Fruit fly (Drosophila melanogaster) whole organism, adult: ENCODE results near the gene RpL36A.

Experiments
- CG11617 ChIP-seq: fragments of 200-800 bp; sonication (Bioruptor generic); optimal IDR thresholded peaks from 2 replicates; lab custom pipeline; 2017; ENCODE audit warnings: mild to moderate bottlenecking, missing biosample characterization, missing genetic modification reagents, missing genetic modification characterization
- CG12768 ChIP-seq: fragments of 200-800 bp; sonication (Bioruptor generic); optimal IDR thresholded peaks from 2 replicates; lab custom pipeline; 2017; ENCODE audit warnings: missing biosample characterization, missing genetic modification characterization, mild to moderate bottlenecking, moderate library complexity, missing genetic modification reagents
- CG5204 ChIP-seq: fragments of 200-800 bp; sonication (Bioruptor generic); optimal IDR thresholded peaks from 2 replicates; lab custom pipeline; 2016; ENCODE audit warnings: missing biosample characterization, missing genetic modification characterization
- CG7101 ChIP-seq: fragments of 200-800 bp; sonication (Bioruptor generic); optimal IDR thresholded peaks from 2 replicates; lab custom pipeline; 2018; ENCODE audit warnings: missing biosample characterization, mild to moderate bottlenecking, missing genetic modification characterization, moderate library complexity
- cic ChIP-seq: fragments of 200-800 bp; sonication (Bioruptor generic); optimal IDR thresholded peaks from 2 replicates; lab custom pipeline; 2017; ENCODE audit warnings: missing biosample characterization, mild to moderate bottlenecking, missing genetic modification characterization, moderate library complexity
- kay ChIP-seq: fragments of 200-800 bp; sonication (Bioruptor generic); peaks from one replicate; lab custom pipeline; 2016; ENCODE audit warnings: missing biosample characterization, missing genetic modification characterization, borderline replicate concordance
- ovo ChIP-seq: fragments of 200-800 bp; sonication (Bioruptor generic); optimal IDR thresholded peaks from 2 replicates; lab custom pipeline; 2016; ENCODE audit warnings: missing biosample characterization, missing genetic modification characterization
- pad ChIP-seq: fragments of 200-800 bp; sonication (Bioruptor generic); optimal IDR thresholded peaks from 3 replicates; lab custom pipeline; 2017; ENCODE audit warnings: missing biosample characterization, missing genetic modification characterization, mild to moderate bottlenecking, moderate library complexity, missing genetic modification reagents
- toe ChIP-seq: fragments of 200-800 bp; sonication (Bioruptor generic); optimal IDR thresholded peaks from 2 replicates; lab custom pipeline; 2016; ENCODE audit warnings: missing biosample characterization, missing genetic modification characterization

DNA sequence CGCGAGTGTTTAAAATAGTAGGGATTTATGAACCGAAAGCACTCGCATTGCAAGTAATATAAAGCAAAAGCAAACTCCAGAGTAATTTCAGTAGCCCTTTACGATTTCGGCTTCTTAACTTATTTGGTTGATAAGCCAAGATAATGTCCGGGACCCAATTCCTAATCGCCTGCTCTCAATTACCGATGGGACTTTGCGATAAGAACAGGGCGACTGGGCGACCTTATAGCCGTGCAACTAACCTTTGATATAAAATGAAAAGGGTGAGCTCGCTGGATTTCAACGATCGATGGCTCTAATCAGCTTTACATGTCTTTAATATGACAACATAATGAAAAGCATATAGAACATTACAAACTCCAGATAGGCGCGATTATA lies 44.6 kb downstream of the RpL36A start, which contains the start of gene CG7227:
- TF ChIP-seq CG12768 (GFP tag; lab: Kevin White, UChicago) (no peak), pad (GFP tag; lab: Kevin White, UChicago) (no peak), cic (GFP tag; lab: Kevin White, UChicago) (no peak), ovo (GFP tag; lab: Kevin White, UChicago) (no peak), CG11617 (GFP tag; lab: Kevin White, UChicago) (no peak), toe (GFP tag; lab: Kevin White, UChicago) (no peak), CG7101 (tag; lab: Kevin White, UChicago) (no peak), CG5204 (GFP tag; lab: Kevin White, UChicago) (no peak), kay (no peak)
